Fruit fly (Drosophila melanogaster) whole organism, adult: ENCODE data around the gene spdi.
A peak's percentile ranks its signal among the peaks of the same experiment; 100 is the strongest.

Source experiments
- CG12768 ChIP-seq: fragments of 200-800 bp; sonication (Bioruptor generic); optimal IDR thresholded peaks from 2 replicates; lab custom pipeline; 2017; ENCODE audit warnings: missing biosample characterization, missing genetic modification characterization, mild to moderate bottlenecking, moderate library complexity, missing genetic modification reagents
- CG14711 ChIP-seq: fragments of 200-800 bp; sonication (Bioruptor generic); optimal IDR thresholded peaks from 2 replicates; lab custom pipeline; 2018; ENCODE audit warnings: missing biosample characterization, mild to moderate bottlenecking, missing genetic modification characterization, moderate library complexity
- CG1620 ChIP-seq: fragments of 200-800 bp; sonication (Bioruptor generic); optimal IDR thresholded peaks from 2 replicates; lab custom pipeline; 2016; ENCODE audit warnings: missing biosample characterization, missing genetic modification characterization
- CG5204 ChIP-seq: fragments of 200-800 bp; sonication (Bioruptor generic); optimal IDR thresholded peaks from 2 replicates; lab custom pipeline; 2016; ENCODE audit warnings: missing biosample characterization, missing genetic modification characterization
- CG7045 ChIP-seq: fragments of 200-800 bp; sonication (Bioruptor generic); optimal IDR thresholded peaks from 2 replicates; lab custom pipeline; 2017; ENCODE audit warnings: missing biosample characterization, mild to moderate bottlenecking, missing genetic modification characterization
- Crg-1 ChIP-seq: fragments of 200-800 bp; sonication (Bioruptor generic); optimal IDR thresholded peaks from 2 replicates; lab custom pipeline; 2016; ENCODE audit warnings: missing biosample characterization, missing genetic modification characterization
- Hr96 ChIP-seq: fragments of 200-800 bp; sonication (Bioruptor generic); optimal IDR thresholded peaks from 2 replicates; lab custom pipeline; 2016; ENCODE audit warnings: missing biosample characterization, missing genetic modification characterization
- Mnt ChIP-seq: fragments of 200-800 bp; sonication (Bioruptor generic); optimal IDR thresholded peaks from 2 replicates; lab custom pipeline; 2016; ENCODE audit warnings: missing biosample characterization, mild to moderate bottlenecking, missing genetic modification characterization
- bab1 ChIP-seq: fragments of 200-800 bp; sonication (Bioruptor generic); optimal IDR thresholded peaks from 3 replicates; lab custom pipeline; 2019; ENCODE audit warnings: missing biosample characterization, mild to moderate bottlenecking, missing genetic modification characterization, moderate library complexity
- cnc ChIP-seq, 2 experiments: fragments of >200 bp; optimal IDR thresholded peaks; 2 replicates each; lab custom pipeline; 2017
- kay ChIP-seq: fragments of 200-800 bp; sonication (Bioruptor generic); peaks from one replicate; lab custom pipeline; 2016; ENCODE audit warnings: missing biosample characterization, missing genetic modification characterization, borderline replicate concordance
- ovo ChIP-seq: fragments of 200-800 bp; sonication (Bioruptor generic); optimal IDR thresholded peaks from 2 replicates; lab custom pipeline; 2016; ENCODE audit warnings: missing biosample characterization, missing genetic modification characterization
- tj ChIP-seq: fragments of 200-800 bp; sonication (Bioruptor generic); optimal IDR thresholded peaks from 3 replicates; lab custom pipeline; 2017; ENCODE audit warnings: missing biosample characterization, mild to moderate bottlenecking, missing genetic modification characterization, moderate library complexity
- toe ChIP-seq: fragments of 200-800 bp; sonication (Bioruptor generic); optimal IDR thresholded peaks from 2 replicates; lab custom pipeline; 2016; ENCODE audit warnings: missing biosample characterization, missing genetic modification characterization

- TF ChIP-seq ovo (peak; percentile 74), CG12768 (GFP tag; lab: Kevin White, UChicago) (no peak), Mnt (peak; percentile 97), toe (GFP tag; lab: Kevin White, UChicago) (no peak), CG7045 (no peak), tj (GFP tag; lab: Kevin White, UChicago) (peak; percentile 78), CG1620 (GFP tag; lab: Kevin White, UChicago) (no peak), bab1 (GFP tag; lab: Kevin White, UChicago) (no peak), CG14711 (tag; lab: Kevin White, UChicago) (no peak), Hr96 (GFP tag; lab: Kevin White, UChicago) (no peak), CG5204 (GFP tag; lab: Kevin White, UChicago) (no peak), kay (GFP tag; lab: Kevin White, UChicago) (no peak), Crg-1 (no peak), cnc (optimal IDR thresholded peaks at IDR 0.05; lab: Kevin White, UChicago) (no peak)
Observed at dm6 chrX:636606-637530, 16.9 kb upstream of the spdi start.
